Fruit fly (Drosophila melanogaster): ENCODE results near the gene CG11714.

dm6 chr3L:11525765-11526164 is 3.3 kb upstream of the CG11714 start:
- no peak for TF ChIP-seq psq (optimal IDR thresholded peaks at IDR 0.05)
- TF ChIP-seq pan (optimal IDR thresholded peaks at IDR 0.05): no peak
- no peak for TF ChIP-seq Dll (optimal IDR thresholded peaks at IDR 0.05)
